Worm (Caenorhabditis elegans) whole organism, late embryonic: ENCODE results near the gene ZK1320.13.

Experiments
- C08G9.2 ChIP-seq: sonication (generic microtip); optimal IDR thresholded peaks from 2 replicates; lab custom pipeline; 2016; ENCODE audit warnings: mild to moderate bottlenecking, missing genetic modification characterization, moderate library complexity, missing compliant biosample characterization
- F13H6.1 ChIP-seq: sonication (generic microtip); optimal IDR thresholded peaks from 2 replicates; lab custom pipeline; 2016; ENCODE audit warnings: missing genetic modification characterization, missing compliant biosample characterization
- K09A11.1 ChIP-seq: sonication (generic microtip); optimal IDR thresholded peaks from 2 replicates; lab custom pipeline; 2017; ENCODE audit warnings: antibody characterized with exemption, mild to moderate bottlenecking, missing genetic modification characterization, missing compliant biosample characterization; ENCODE audit not compliant: insufficient read depth
- T23F11.4 ChIP-seq: fragments of 200-800 bp; sonication (Bioruptor generic); optimal IDR thresholded peaks from 2 replicates; lab custom pipeline; 2018; ENCODE audit warnings: mild to moderate bottlenecking, missing genetic modification characterization, missing compliant biosample characterization
- ahr-1 ChIP-seq: sonication (generic microtip); optimal IDR thresholded peaks from 2 replicates; lab custom pipeline; 2016; ENCODE audit warnings: missing genetic modification characterization, missing compliant biosample characterization
- ceh-18 ChIP-seq: sonication (generic microtip); optimal IDR thresholded peaks from 2 replicates; lab custom pipeline; 2016; ENCODE audit warnings: missing genetic modification characterization, missing compliant biosample characterization
- ceh-19 ChIP-seq: fragments of 200-800 bp; sonication (Bioruptor generic); optimal IDR thresholded peaks from 2 replicates; lab custom pipeline; 2018; ENCODE audit warnings: mild to moderate bottlenecking, missing genetic modification characterization, missing compliant biosample characterization
- ceh-2 ChIP-seq: sonication (generic microtip); optimal IDR thresholded peaks from 2 replicates; lab custom pipeline; 2016; ENCODE audit warnings: missing genotype, missing genetic modification characterization, missing compliant biosample characterization
- ceh-22 ChIP-seq: sonication (generic microtip); optimal IDR thresholded peaks from 2 replicates; lab custom pipeline; 2017; ENCODE audit warnings: missing biosample characterization, missing genetic modification characterization
- ceh-30 ChIP-seq: fragments of 150-350 bp; optimal IDR thresholded peaks from 2 replicates; lab custom pipeline; 2014; ENCODE audit warnings: missing biosample characterization, missing genetic modification characterization
- ceh-31 ChIP-seq: sonication (generic microtip); optimal IDR thresholded peaks from 2 replicates; lab custom pipeline; 2016; ENCODE audit warnings: missing genetic modification characterization, missing compliant biosample characterization
- ceh-45 ChIP-seq: fragments of 200-800 bp; sonication (Bioruptor generic); IDR thresholded peaks from 2 replicates; pipeline ENCODE4 v1.3.6; 2022; ENCODE audit warnings: missing genetic modification reagents, missing genetic modification characterization, missing compliant biosample characterization
- ceh-48 ChIP-seq: sonication (generic microtip); optimal IDR thresholded peaks from 2 replicates; lab custom pipeline; 2016; ENCODE audit warnings: missing genetic modification characterization, inconsistent platforms, missing compliant biosample characterization
- che-1 ChIP-seq: sonication (generic microtip); optimal IDR thresholded peaks from 2 replicates; lab custom pipeline; 2016; ENCODE audit warnings: mild to moderate bottlenecking, missing genetic modification characterization, missing compliant biosample characterization
- dmd-4 ChIP-seq: sonication (generic microtip); optimal IDR thresholded peaks from 2 replicates; lab custom pipeline; 2016; ENCODE audit warnings: borderline replicate concordance, missing genetic modification characterization, missing compliant biosample characterization
- dve-1 ChIP-seq: sonication (generic microtip); optimal IDR thresholded peaks from 2 replicates; lab custom pipeline; 2017; ENCODE audit warnings: antibody characterized with exemption, mild to moderate bottlenecking, missing genetic modification characterization, missing compliant biosample characterization
- elt-2 ChIP-seq: sonication (generic microtip); optimal IDR thresholded peaks from 2 replicates; lab custom pipeline; 2016; ENCODE audit warnings: missing genetic modification reagents, missing genetic modification characterization, missing compliant biosample characterization
- ets-4 ChIP-seq: sonication (generic microtip); optimal IDR thresholded peaks from 2 replicates; lab custom pipeline; 2016; ENCODE audit warnings: missing genetic modification characterization, missing compliant biosample characterization
- eyg-1 ChIP-seq: sonication (generic microtip); optimal IDR thresholded peaks from 2 replicates; lab custom pipeline; 2016; ENCODE audit warnings: missing genotype, missing genetic modification characterization, missing compliant biosample characterization
- fax-1 ChIP-seq: sonication (generic microtip); optimal IDR thresholded peaks from 2 replicates; lab custom pipeline; 2016; ENCODE audit warnings: missing genotype, missing genetic modification characterization, missing compliant biosample characterization
- fkh-6 ChIP-seq: sonication (generic microtip); optimal IDR thresholded peaks from 2 replicates; lab custom pipeline; 2016; ENCODE audit warnings: missing genetic modification characterization, missing compliant biosample characterization
- gmeb-2 ChIP-seq: sonication (generic microtip); optimal IDR thresholded peaks from 2 replicates; lab custom pipeline; 2016; ENCODE audit warnings: missing genetic modification characterization, inconsistent platforms, missing compliant biosample characterization
- hlh-30 ChIP-seq: sonication (generic microtip); optimal IDR thresholded peaks from 2 replicates; lab custom pipeline; 2017; ENCODE audit warnings: antibody characterized with exemption, missing genetic modification characterization, missing compliant biosample characterization; ENCODE audit not compliant: insufficient read depth
- hlh-6 ChIP-seq: sonication (generic microtip); optimal IDR thresholded peaks from 2 replicates; lab custom pipeline; 2016; ENCODE audit warnings: missing genotype, missing genetic modification characterization, missing compliant biosample characterization
- hlh-8 ChIP-seq: sonication (generic microtip); optimal IDR thresholded peaks from 2 replicates; lab custom pipeline; 2016; ENCODE audit warnings: missing genotype, missing genetic modification characterization, missing compliant biosample characterization
- lim-6 ChIP-seq: sonication (generic microtip); optimal IDR thresholded peaks from 2 replicates; lab custom pipeline; 2016; ENCODE audit warnings: missing genetic modification characterization, missing compliant biosample characterization
- madf-2 ChIP-seq: sonication (generic microtip); optimal IDR thresholded peaks from 2 replicates; lab custom pipeline; 2017; ENCODE audit warnings: missing genetic modification characterization, missing compliant biosample characterization
- mec-3 ChIP-seq: sonication (generic microtip); optimal IDR thresholded peaks from 2 replicates; lab custom pipeline; 2016; ENCODE audit warnings: borderline replicate concordance, missing genetic modification characterization, missing compliant biosample characterization
- nfya-1 ChIP-seq: sonication (generic microtip); optimal IDR thresholded peaks from 2 replicates; lab custom pipeline; 2017; ENCODE audit warnings: missing genetic modification characterization, mild to moderate bottlenecking, missing compliant biosample characterization, antibody characterized with exemption, moderate library complexity
- nhr-11 ChIP-seq: fragments of 150-350 bp; optimal IDR thresholded peaks from 2 replicates; lab custom pipeline; 2014; ENCODE audit warnings: missing biosample characterization, missing genetic modification characterization
- odd-2 ChIP-seq: sonication (generic microtip); optimal IDR thresholded peaks from 2 replicates; lab custom pipeline; 2017; ENCODE audit warnings: antibody characterized with exemption, mild to moderate bottlenecking, missing genetic modification characterization, missing compliant biosample characterization
- pha-2 ChIP-seq: sonication (generic microtip); optimal IDR thresholded peaks from 2 replicates; lab custom pipeline; 2017; ENCODE audit warnings: mild to moderate bottlenecking, missing genetic modification characterization, missing compliant biosample characterization
- pha-4 ChIP-seq: fragments of 150-350 bp; optimal IDR thresholded peaks from 2 replicates; lab custom pipeline; 2018; ENCODE audit warnings: missing biosample characterization, missing genetic modification reagents, missing genetic modification characterization
- pros-1 ChIP-seq: fragments of 150-350 bp; optimal IDR thresholded peaks from 2 replicates; lab custom pipeline; 2014; ENCODE audit warnings: missing biosample characterization, missing genetic modification reagents, missing genetic modification characterization
- rnt-1 ChIP-seq: sonication (generic microtip); optimal IDR thresholded peaks from 2 replicates; lab custom pipeline; 2016; ENCODE audit warnings: missing genetic modification characterization, missing compliant biosample characterization
- sox-2 ChIP-seq: fragments of 200-800 bp; sonication (Bioruptor generic); IDR thresholded peaks from 2 replicates; pipeline ENCODE4 v1.3.6; 2022; ENCODE audit warnings: missing genetic modification reagents, missing genetic modification characterization, missing compliant biosample characterization
- syd-9 ChIP-seq: sonication (generic microtip); optimal IDR thresholded peaks from 2 replicates; lab custom pipeline; 2016; ENCODE audit warnings: mild to moderate bottlenecking, missing genetic modification characterization, moderate library complexity, missing compliant biosample characterization
- tbx-2 ChIP-seq: sonication (generic microtip); optimal IDR thresholded peaks from 2 replicates; lab custom pipeline; 2016; ENCODE audit warnings: missing genetic modification characterization, missing compliant biosample characterization
- unc-3 ChIP-seq, 2 experiments: fragments of 200-800 bp in 1 of 2; sonication (Bioruptor generic) in 1 of 2; sonication (generic microtip) in 1 of 2; conservative IDR thresholded peaks in 1 of 2; optimal IDR thresholded peaks in 1 of 2; 2 replicates each; pipeline versions ENCODE4 v1.3.6 to Lab custom; 2016 to 2022; ENCODE audit warnings: missing compliant biosample characterization in 2 of 2, missing genetic modification characterization in 2 of 2, missing genetic modification reagents in 1 of 2
- unc-42 ChIP-seq: sonication (generic microtip); optimal IDR thresholded peaks from 2 replicates; lab custom pipeline; 2016; ENCODE audit warnings: missing genotype, missing genetic modification characterization, missing compliant biosample characterization
- unc-55 ChIP-seq: sonication (generic microtip); optimal IDR thresholded peaks from 2 replicates; lab custom pipeline; 2017; ENCODE audit warnings: missing biosample characterization, missing genetic modification reagents, missing genetic modification characterization

The ZK1320.13 gene

ce11 chrII:9680493-9680892 lies at the start of gene ZK1320.13:
TSS of gene ZK1320.13 (plus strand) at chrII:9680793.
- TF ChIP-seq gmeb-2 (tag; lab: Kevin White, UChicago) (no peak), mec-3 (no peak), dmd-4 (tag; lab: Kevin White, UChicago) (no peak), tbx-2 (tag; lab: Kevin White, UChicago) (no peak), ceh-18 (tag; lab: Kevin White, UChicago) (no peak), sox-2 (no peak), pha-4 (tag; lab: Kevin White, UChicago) (no peak), ets-4 (no peak), lim-6 (tag; lab: Kevin White, UChicago) (no peak), ceh-2 (tag; lab: Kevin White, UChicago) (no peak), syd-9 (tag; lab: Kevin White, UChicago) (no peak)

- no peak for TF ChIP-seq eyg-1 (tag; lab: Kevin White, UChicago)
- TF ChIP-seq sox-2 = no peak
- TF ChIP-seq unc-3 (GFP tag; conservative IDR thresholded peaks at IDR 0.05; lab: Robert Waterston, UW) = no peak
- TF ChIP-seq unc-3 (tag; optimal IDR thresholded peaks at IDR 0.05; lab: Kevin White, UChicago) = no peak
- TF ChIP-seq ceh-30 (tag; lab: Kevin White, UChicago) = no peak
- no peak for TF ChIP-seq ceh-48 (tag; lab: Kevin White, UChicago)
- no peak for TF ChIP-seq hlh-8 (tag; lab: Kevin White, UChicago)
Observed at ce11 chrII:9636300-9636699, 44.3 kb upstream of the ZK1320.13 start, which contains the start of gene ZK1307.7. TSS of gene ZK1307.7 (plus strand) at chrII:9636600.

- TF ChIP-seq che-1 (no peak), elt-2 (tag; lab: Kevin White, UChicago) (peak; percentile 16), T23F11.4 (GFP tag; lab: Kevin White, UChicago) (no peak), ceh-19 (GFP tag; lab: Kevin White, UChicago) (no peak), C08G9.2 (tag; lab: Kevin White, UChicago) (no peak)
Observed at ce11 chrII:9644438-9644837, 36.2 kb upstream of the ZK1320.13 start, which contains the start of gene fzr-1. TSS of gene fzr-1 (minus strand) at chrII:9644466.

- TF ChIP-seq elt-2 (tag; lab: Kevin White, UChicago) (peak; percentile 46), fkh-6 (no peak), sox-2 (no peak), unc-55 (GFP tag; lab: Kevin White, UChicago) (peak; percentile 39), pros-1 (no peak), F13H6.1 (tag; lab: Kevin White, UChicago) (no peak), rnt-1 (tag; lab: Kevin White, UChicago) (peak; percentile 77), dve-1 (no peak)
Observed at ce11 chrII:9644940-9645634, 35.5 kb upstream of the ZK1320.13 start.

ce11 chrII:9646122-9646555 lies 34.5 kb upstream of the ZK1320.13 start:
- peak; percentile 87 for TF ChIP-seq ceh-31 (tag; lab: Kevin White, UChicago)
- TF ChIP-seq hlh-6 = peak; percentile 40
- TF ChIP-seq C08G9.2 (tag; lab: Kevin White, UChicago) = peak; percentile 47
- peak; percentile 78 for TF ChIP-seq pros-1
- peak; percentile 89 for TF ChIP-seq nfya-1 (tag; lab: Kevin White, UChicago)
- TF ChIP-seq pha-4 (tag; lab: Kevin White, UChicago) = no peak
- peak; percentile 19 for TF ChIP-seq unc-42
- TF ChIP-seq odd-2 (tag; lab: Kevin White, UChicago) = no peak
- TF ChIP-seq dve-1 = peak; percentile 32
- peak; percentile 18 for TF ChIP-seq ets-4
- no peak for TF ChIP-seq madf-2 (tag; lab: Kevin White, UChicago)
- TF ChIP-seq ahr-1 (tag; lab: Kevin White, UChicago) = no peak
- no peak for TF ChIP-seq fax-1
- peak; percentile 58 for TF ChIP-seq ceh-30 (tag; lab: Kevin White, UChicago)
- no peak for TF ChIP-seq che-1
- no peak for TF ChIP-seq mec-3
- peak; percentile 45 for TF ChIP-seq ceh-2 (tag; lab: Kevin White, UChicago)
- peak; percentile 31 for TF ChIP-seq K09A11.1
- peak; percentile 46 for TF ChIP-seq syd-9 (tag; lab: Kevin White, UChicago)
- no peak for TF ChIP-seq ceh-22
- peak; percentile 3 for TF ChIP-seq pha-2
- TF ChIP-seq tbx-2 (tag; lab: Kevin White, UChicago) = peak; percentile 66
- no peak for TF ChIP-seq nhr-11
- peak; percentile 80 for TF ChIP-seq ceh-48 (tag; lab: Kevin White, UChicago)
- TF ChIP-seq hlh-30 (tag; lab: Kevin White, UChicago) = peak; percentile 85
- no peak for TF ChIP-seq ceh-45
- peak; percentile 56 for TF ChIP-seq ceh-18 (tag; lab: Kevin White, UChicago)
